Fruit fly (Drosophila melanogaster) whole organism, pupa: ENCODE data around the gene ric8a.

Experiments
- CG10348 ChIP-seq: fragments of 200-800 bp; sonication (Bioruptor generic); IDR thresholded peaks from 2 replicates; pipeline ENCODE4 v1.3.6; 2022; ENCODE audit warnings: missing biosample characterization, missing genetic modification characterization
- CG17806 ChIP-seq: fragments of 200-800 bp; sonication (Bioruptor generic); optimal IDR thresholded peaks from 2 replicates; lab custom pipeline; 2018; ENCODE audit warnings: missing biosample characterization, mild to moderate bottlenecking, missing genetic modification characterization, moderate library complexity
- CG4496 ChIP-seq: fragments of 200-800 bp; sonication (Bioruptor generic); IDR thresholded peaks from 3 replicates; pipeline ENCODE4 v1.3.6; 2022; ENCODE audit warnings: missing biosample characterization, missing genetic modification characterization
- EcR ChIP-seq: fragments of 200-800 bp; sonication (Bioruptor generic); optimal IDR thresholded peaks from 3 replicates; lab custom pipeline; 2019; ENCODE audit warnings: missing biosample characterization, missing genetic modification characterization, mild to moderate bottlenecking, moderate library complexity, missing genetic modification reagents
- Pif1A ChIP-seq: fragments of 200-800 bp; sonication (Bioruptor generic); optimal IDR thresholded peaks from 3 replicates; lab custom pipeline; 2016; ENCODE audit warnings: missing biosample characterization, missing genetic modification characterization

- TF ChIP-seq CG17806 (tag; lab: Kevin White, UChicago), result no peak
- no peak for TF ChIP-seq CG4496 (GFP tag; lab: Robert Waterston, UW)
- no peak for TF ChIP-seq EcR
- TF ChIP-seq Pif1A, result no peak
- TF ChIP-seq CG10348, result no peak
Observed at dm6 chrX:9214576-9214975, 41.4 kb upstream of the ric8a start, which contains the start of gene Obp8a.
